Worm (Caenorhabditis elegans): ENCODE results near the gene T14E8.2.

ce11 chrX:6543665-6544064 lies 873 bp downstream of the T14E8.2 start:
- TF ChIP-seq cog-1 (tag; optimal IDR thresholded peaks at IDR 0.05) (no peak), tab-1 (GFP tag; IDR thresholded peaks at IDR 0.05) (no peak)

Data from whole organism, midembryonic.